Worm (Caenorhabditis elegans): Measurements from ENCODE around the gene ZC190.6.

ZC190.6 gene

ce11 chrV:8671568-8672123 lies 5.4 kb downstream of the ZC190.6 start:
- no peak for TF ChIP-seq sox-4 (tag; optimal IDR thresholded peaks at IDR 0.05)
- TF ChIP-seq mep-1 (tag; optimal IDR thresholded peaks at IDR 0.05) = no peak
- TF ChIP-seq mdl-1 (tag; optimal IDR thresholded peaks at IDR 0.05) = no peak
- no peak for TF ChIP-seq pqm-1 (tag; optimal IDR thresholded peaks at IDR 0.05)
- no peak for TF ChIP-seq hlh-17 (GFP tag; optimal IDR thresholded peaks at IDR 0.05; ENCODE audit: borderline replicate concordance)
- TF ChIP-seq aly-2 (tag; optimal IDR thresholded peaks at IDR 0.05) = peak; percentile 73

DNA sequence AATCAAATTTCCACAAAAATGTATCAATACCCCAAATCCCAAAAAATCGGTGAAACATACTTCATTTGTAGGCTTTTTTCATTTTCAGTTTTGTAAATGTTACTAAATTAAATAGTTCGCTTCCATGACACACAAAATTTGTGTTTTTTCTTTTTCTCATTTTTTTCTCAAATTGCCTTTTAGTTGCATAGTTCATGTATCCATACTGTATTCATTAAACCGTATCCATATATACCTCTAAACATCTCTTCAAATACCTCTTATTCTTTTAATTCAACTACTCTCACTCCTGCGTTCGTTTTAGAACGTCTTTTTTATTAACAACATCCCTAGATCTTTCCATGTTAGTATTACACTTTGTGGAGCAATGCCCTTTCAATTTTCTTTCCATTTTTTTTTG lies 6.3 kb downstream of the ZC190.6 start:
- TF ChIP-seq nhr-20 (tag; optimal IDR thresholded peaks at IDR 0.05) = no peak
- peak; percentile 2 for TF ChIP-seq aly-2 (tag; optimal IDR thresholded peaks at IDR 0.05)
- TF ChIP-seq nhr-90 (tag; optimal IDR thresholded peaks at IDR 0.05; ENCODE audit: poor library complexity) = no peak
- TF ChIP-seq lin-15B (tag; optimal IDR thresholded peaks at IDR 0.05) = no peak
- TF ChIP-seq unc-130 (tag; optimal IDR thresholded peaks at IDR 0.05) = no peak

DNA sequence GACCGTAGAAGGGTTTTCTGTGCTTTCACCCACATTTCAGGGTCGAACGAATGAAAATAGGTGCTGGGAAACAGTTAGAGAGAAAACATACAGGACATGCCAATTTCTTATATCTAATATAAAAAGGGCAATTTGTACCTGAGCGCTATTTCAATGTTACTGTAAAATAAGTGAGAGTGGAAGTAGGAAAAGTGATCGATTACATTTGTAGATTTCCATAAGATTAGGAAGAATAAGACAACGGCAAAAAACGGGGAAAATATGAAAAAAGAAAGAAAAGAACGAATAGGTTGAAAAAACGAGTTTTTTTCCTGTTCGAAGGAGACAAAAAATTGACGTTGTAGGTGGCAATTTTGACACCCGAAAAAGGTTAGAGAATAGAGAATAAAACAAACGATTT lies 8.9 kb downstream of the ZC190.6 start:
- TF ChIP-seq blmp-1 (tag; optimal IDR thresholded peaks at IDR 0.05) = peak; percentile 80
- TF ChIP-seq ceh-63 (GFP tag; optimal IDR thresholded peaks at IDR 0.05) = no peak
- TF ChIP-seq hlh-4 (tag; optimal IDR thresholded peaks at IDR 0.05) = no peak
- no peak for TF ChIP-seq fkh-10 (GFP tag; optimal IDR thresholded peaks at IDR 0.05)
- TF ChIP-seq lin-13 (GFP tag; optimal IDR thresholded peaks at IDR 0.05) = no peak
- no peak for TF ChIP-seq unc-86 (tag; optimal IDR thresholded peaks at IDR 0.05)
- TF ChIP-seq skn-1 (tag; optimal IDR thresholded peaks at IDR 0.05) = no peak
- TF ChIP-seq nhr-85 (tag) = peak; percentile 72
- TF ChIP-seq lsy-2 (tag; optimal IDR thresholded peaks at IDR 0.05) = peak in 1 of 2 experiments; percentile 24
- no peak for TF ChIP-seq ceh-88 (GFP tag; IDR thresholded peaks at IDR 0.05)
- TF ChIP-seq nhr-90 (tag; optimal IDR thresholded peaks at IDR 0.05; ENCODE audit: poor library complexity) = no peak

- TF ChIP-seq tlp-1 (tag; optimal IDR thresholded peaks at IDR 0.05) (no peak), nhr-77 (tag; optimal IDR thresholded peaks at IDR 0.05) (no peak), nhr-47 (tag; optimal IDR thresholded peaks at IDR 0.05) (peak; percentile 21), lin-39 (tag; optimal IDR thresholded peaks at IDR 0.05) (peak; percentile 33), lin-14 (GFP tag; optimal IDR thresholded peaks at IDR 0.05) (peak; percentile 55), nhr-20 (tag; optimal IDR thresholded peaks at IDR 0.05) (peak; percentile 38), nhr-71 (tag; optimal IDR thresholded peaks at IDR 0.05) (peak; percentile 65), dpl-1 (GFP tag; optimal IDR thresholded peaks at IDR 0.05) (no peak), snu-23 (GFP tag; optimal IDR thresholded peaks at IDR 0.05) (peak; percentile 12), rnt-1 (tag; optimal IDR thresholded peaks at IDR 0.05) (peak; percentile 73), skn-1 (tag; optimal IDR thresholded peaks at IDR 0.05) (no peak), ztf-4 (tag; optimal IDR thresholded peaks at IDR 0.05) (peak; percentile 23), nhr-19 (GFP tag; conservative IDR thresholded peaks at IDR 0.05) (peak; percentile 20)
These were observed 9.7 kb downstream of the ZC190.6 start for ce11 chrV:8667230-8668021.

ce11 chrV:8665765-8666164 lies 11.3 kb downstream of the ZC190.6 start, which contains the start of gene ZC190.4:
TSS of gene ZC190.4 (plus strand) at chrV:8666065.
- TF ChIP-seq efl-1 (optimal IDR thresholded peaks at IDR 0.05) (no peak), efl-1 (GFP tag; optimal IDR thresholded peaks at IDR 0.05 in 1 of 2) (peak in 1 of 2 experiments; percentile 58), vab-15 (tag; optimal IDR thresholded peaks at IDR 0.05) (no peak)
